Worm (Caenorhabditis elegans) whole organism, L1 larva: Measurements from ENCODE around the gene ZK512.2.

Source experiments
- aha-1 ChIP-seq: fragments of 150-350 bp; optimal IDR thresholded peaks from 2 replicates; lab custom pipeline; 2014; ENCODE audit warnings: missing biosample characterization, missing genetic modification characterization
- ama-1 ChIP-seq: fragments of 150-350 bp; optimal IDR thresholded peaks from 2 replicates; lab custom pipeline; 2014
- snpc-4 ChIP-seq: fragments of 150-350 bp; optimal IDR thresholded peaks from 2 replicates; lab custom pipeline; 2014; ENCODE audit warnings: missing biosample characterization, missing genetic modification characterization
- snu-23 ChIP-seq: sonication (generic microtip); optimal IDR thresholded peaks from 2 replicates; lab custom pipeline; 2016; ENCODE audit warnings: missing genetic modification characterization, missing compliant biosample characterization
- sox-4 ChIP-seq: sonication (generic microtip); optimal IDR thresholded peaks from 2 replicates; lab custom pipeline; 2016; ENCODE audit warnings: missing genetic modification characterization, missing compliant biosample characterization
- swsn-7 ChIP-seq: sonication (generic microtip); optimal IDR thresholded peaks from 2 replicates; lab custom pipeline; 2016; ENCODE audit warnings: missing genetic modification characterization, missing compliant biosample characterization
- unc-98 ChIP-seq: fragments of 200-800 bp; sonication (Bioruptor generic); IDR thresholded peaks from 2 replicates; pipeline ENCODE4 v1.3.6; 2022; ENCODE audit warnings: missing genetic modification characterization, missing compliant biosample characterization

DNA sequence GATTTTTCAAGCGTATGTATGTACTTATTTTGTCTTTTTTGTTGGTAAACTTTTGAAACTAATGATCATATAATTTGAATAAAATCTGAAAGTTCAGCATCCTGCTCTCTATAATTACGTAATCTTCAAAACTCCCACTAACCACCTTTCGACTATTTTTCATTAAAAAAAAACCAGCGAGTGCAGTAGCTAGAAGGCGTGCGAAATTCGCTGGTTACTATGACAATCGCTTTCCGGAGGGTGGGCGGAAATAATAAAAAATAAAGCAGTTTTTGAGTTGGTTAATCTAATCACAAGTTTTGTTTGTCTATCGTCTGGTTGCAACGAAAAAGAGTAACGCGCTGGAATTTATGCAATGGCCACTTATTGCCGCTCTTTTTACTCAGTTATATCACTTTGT is 10.2 kb upstream of the ZK512.2 start, which contains the start of gene irld-34:
- TF ChIP-seq snpc-4 (tag; lab: Kevin White, UChicago) = no peak
- no peak for TF ChIP-seq swsn-7 (tag; lab: Kevin White, UChicago)
- TF ChIP-seq aha-1 (tag; lab: Kevin White, UChicago) = no peak
- TF ChIP-seq sox-4 (tag; lab: Kevin White, UChicago) = no peak
- TF ChIP-seq unc-98 (GFP tag; lab: Robert Waterston, UW) = no peak
- no peak for TF ChIP-seq snu-23 (GFP tag; lab: Kevin White, UChicago)
- TF ChIP-seq ama-1 (lab: Kevin White, UChicago) = no peak
